Worm (Caenorhabditis elegans) whole organism, L4/young adult: ENCODE results near the gene flr-4.

Experiments
- W03F9.2 ChIP-seq: fragments of 150-350 bp; optimal IDR thresholded peaks from 2 replicates; lab custom pipeline; 2014; ENCODE audit warnings: missing biosample characterization, missing genetic modification characterization
- him-1 ChIP-seq: sonication (generic microtip); optimal IDR thresholded peaks from 2 replicates; lab custom pipeline; 2016; ENCODE audit warnings: missing genotype, missing genetic modification reagents, missing genetic modification characterization, missing compliant biosample characterization

DNA sequence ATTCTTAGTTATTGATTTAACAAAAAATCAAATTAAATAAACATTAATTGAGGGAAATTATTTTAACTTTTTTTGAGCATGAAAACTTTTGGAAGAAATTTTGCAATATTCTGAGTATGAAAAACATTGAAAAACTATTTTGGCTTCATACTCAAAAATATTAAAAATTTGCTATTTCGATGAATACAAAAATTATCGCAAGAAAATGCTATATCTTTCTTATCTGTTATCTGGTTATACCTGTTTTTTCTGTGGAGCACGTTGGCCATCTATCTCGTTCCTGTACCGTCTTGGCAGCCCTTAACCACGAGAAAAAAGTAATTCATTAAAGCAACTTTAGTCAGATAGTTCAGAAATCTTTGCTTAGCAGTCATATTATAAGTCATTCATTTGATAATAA is 31.3 kb upstream of the flr-4 start:
- TF ChIP-seq W03F9.2 (tag; lab: Kevin White, UChicago), result no peak
- TF ChIP-seq him-1 (tag; lab: Kevin White, UChicago), result no peak
